Fruit fly (Drosophila melanogaster): ENCODE data around the gene Tmem43.

The Tmem43 gene

DNA sequence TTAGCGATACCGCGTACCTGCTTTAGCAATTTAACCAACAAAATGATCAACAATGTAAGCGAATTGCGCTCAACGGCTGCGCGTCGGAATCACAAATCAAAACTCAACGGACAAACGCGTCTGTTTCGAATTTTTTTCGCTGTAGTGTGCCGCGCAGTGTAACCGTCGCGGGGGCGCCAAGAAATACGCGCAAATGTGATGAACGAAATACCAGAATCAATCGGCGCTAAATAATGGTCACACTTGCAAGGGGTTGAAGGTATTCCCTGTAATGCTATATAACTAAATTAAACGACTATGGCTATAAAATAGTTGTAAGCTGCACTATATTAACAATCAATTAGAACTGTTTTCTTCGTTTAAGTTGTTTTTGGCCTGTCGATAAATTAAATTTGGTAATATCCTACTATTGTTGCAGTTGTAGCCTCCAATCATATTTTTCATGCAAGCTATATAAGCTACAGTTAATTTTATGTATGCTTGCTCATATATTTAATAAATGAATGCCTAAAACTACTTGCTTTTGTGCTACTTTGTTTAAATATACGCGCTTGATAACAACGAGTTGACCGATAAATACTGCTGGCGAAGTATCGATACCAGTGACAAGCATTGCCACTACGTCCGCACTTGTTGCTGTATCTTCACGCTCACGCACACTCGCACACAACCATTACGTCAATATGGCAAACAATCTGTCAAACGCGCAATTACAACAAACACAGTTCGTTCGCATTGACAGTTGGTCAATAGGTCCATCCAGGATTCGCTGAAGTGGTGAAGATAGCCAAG is 3.0 kb downstream of the Tmem43 start, which contains the start of the genes pbl and CG8281 (continued):
- TF ChIP-seq croc (GFP tag; conservative IDR thresholded peaks at IDR 0.05) (no peak), CG10959 (GFP tag; IDR thresholded peaks at IDR 0.05) (peak; percentile 38; the same call in 1 of the 2 replicates), scrt (GFP tag; optimal IDR thresholded peaks at IDR 0.05) (peak; percentile 99), CG12391 (tag; optimal IDR thresholded peaks at IDR 0.05) (peak; percentile 63), CG7786 (GFP tag; optimal IDR thresholded peaks at IDR 0.05) (peak; percentile 30), Deaf1 (tag; optimal IDR thresholded peaks at IDR 0.05) (no peak), Bdp1 (GFP tag; optimal IDR thresholded peaks at IDR 0.05) (peak; percentile 8), Hr39 (optimal IDR thresholded peaks at IDR 0.05) (no peak), CG13424 (tag; optimal IDR thresholded peaks at IDR 0.05) (peak; percentile 52), slp2 (GFP tag; optimal IDR thresholded peaks at IDR 0.05) (no peak), Oli (tag; optimal IDR thresholded peaks at IDR 0.05) (peak; percentile 29), bsh (GFP tag; optimal IDR thresholded peaks at IDR 0.05) (peak in 1 of 2 experiments; percentile 31), CG4328 (GFP tag; optimal IDR thresholded peaks at IDR 0.05) (peak; percentile 44), CG2202 (tag; optimal IDR thresholded peaks at IDR 0.05) (no peak), CG13624 (GFP tag; optimal IDR thresholded peaks at IDR 0.05) (peak; percentile 38), CG16813 (GFP tag; IDR thresholded peaks at IDR 0.05; ENCODE audit: partially characterized antibody) (peak; percentile 75), Bteb2 (GFP tag; optimal IDR thresholded peaks at IDR 0.05) (no peak), Hey (tag; optimal IDR thresholded peaks at IDR 0.05) (no peak), vvl (GFP tag; IDR thresholded peaks at IDR 0.05) (peak; percentile 57; the same call in 1 of the 2 replicates), dpn (GFP tag; optimal IDR thresholded peaks at IDR 0.05) (peak in 1 of 2 experiments; percentile 19), chm (GFP tag; IDR thresholded peaks at IDR 0.05) (no peak), CG15073 (GFP tag; optimal IDR thresholded peaks at IDR 0.05) (no peak), CG7839 (tag; optimal IDR thresholded peaks at IDR 0.05) (peak; percentile 62), NC2β (GFP tag; optimal IDR thresholded peaks at IDR 0.05) (peak; percentile 48), cad (GFP tag; optimal IDR thresholded peaks at IDR 0.05) (no peak), CG3065 (GFP tag; optimal IDR thresholded peaks at IDR 0.05) (no peak), ase (GFP tag; IDR thresholded peaks at IDR 0.05) (no peak), CG12219 (GFP tag; optimal IDR thresholded peaks at IDR 0.05) (peak; percentile 39), btn (GFP tag; optimal IDR thresholded peaks at IDR 0.05) (no peak), nau (GFP tag; optimal IDR thresholded peaks at IDR 0.05) (no peak), ara (GFP tag; IDR thresholded peaks at IDR 0.05) (no peak), pita (GFP tag; optimal IDR thresholded peaks at IDR 0.05) (no peak), gsb (GFP tag; IDR thresholded peaks at IDR 0.05) (no peak), Dek (tag; optimal IDR thresholded peaks at IDR 0.05) (peak; percentile 27), fd64A (GFP tag; optimal IDR thresholded peaks at IDR 0.05) (no peak), tx (GFP tag; optimal IDR thresholded peaks at IDR 0.05) (no peak), Mrtf (GFP tag; IDR thresholded peaks at IDR 0.05) (no peak), repo (GFP tag; optimal IDR thresholded peaks at IDR 0.05) (no peak), odd (GFP tag; optimal IDR thresholded peaks at IDR 0.05) (no peak), grn (GFP tag; optimal IDR thresholded peaks at IDR 0.05) (no peak), CG11504 (tag; optimal IDR thresholded peaks at IDR 0.05) (peak; percentile 64), Fer1 (GFP tag; optimal IDR thresholded peaks at IDR 0.05) (peak; percentile 19), CG6654 (GFP tag; optimal IDR thresholded peaks at IDR 0.05) (no peak), esg (GFP tag; conservative IDR thresholded peaks at IDR 0.05) (peak; percentile 46), CG10565 (GFP tag; optimal IDR thresholded peaks at IDR 0.05) (no peak), crp (GFP tag; optimal IDR thresholded peaks at IDR 0.05) (peak in 1 of 2 experiments; percentile 12), cg (GFP tag; optimal IDR thresholded peaks at IDR 0.05) (peak; percentile 90), NFAT (GFP tag; IDR thresholded peaks at IDR 0.05) (peak; percentile 45; the same call in 1 of the 2 replicates), pros (GFP tag; optimal IDR thresholded peaks at IDR 0.05) (no peak), HmgD (GFP tag; optimal IDR thresholded peaks at IDR 0.05) (no peak)
